Fruit fly (Drosophila melanogaster) whole organism, prepupa: ENCODE measurements around the gene CG12971.

ENCODE experiments used
- CG11294 ChIP-seq: fragments of 200-800 bp; sonication (Bioruptor generic); IDR thresholded peaks from 2 replicates; pipeline ENCODE4 v1.3.6; 2022; ENCODE audit warnings: missing biosample characterization, missing genetic modification characterization
- CG11762 ChIP-seq: fragments of 200-800 bp; sonication (Bioruptor generic); optimal IDR thresholded peaks from 3 replicates; lab custom pipeline; 2016; ENCODE audit warnings: missing biosample characterization, missing genetic modification characterization; ENCODE audit not compliant: insufficient read depth
- CG15336 ChIP-seq: fragments of 200-800 bp; sonication (Bioruptor generic); IDR thresholded peaks from 2 replicates; pipeline ENCODE4 v1.3.6; 2022; ENCODE audit warnings: missing biosample characterization, missing genetic modification characterization
- CG1621 ChIP-seq: fragments of 200-800 bp; sonication (Bioruptor generic); optimal IDR thresholded peaks from 3 replicates; lab custom pipeline; 2018; ENCODE audit warnings: missing biosample characterization, mild to moderate bottlenecking, missing genetic modification characterization
- CG3032 ChIP-seq: fragments of 200-800 bp; optimal IDR thresholded peaks from 2 replicates; lab custom pipeline; 2019; ENCODE audit warnings: missing biosample characterization, mild to moderate bottlenecking, missing genetic modification characterization, moderate library complexity
- CG6163 ChIP-seq: fragments of 200-800 bp; sonication (Bioruptor generic); IDR thresholded peaks from 3 replicates; pipeline ENCODE4 v1.3.6; 2022; ENCODE audit warnings: missing biosample characterization, missing genetic modification characterization
- CG6276 ChIP-seq: fragments of 200-800 bp; sonication (Bioruptor generic); optimal IDR thresholded peaks from 2 replicates; lab custom pipeline; 2017; ENCODE audit warnings: missing biosample characterization, mild to moderate bottlenecking, missing genetic modification characterization
- CG6792 ChIP-seq: fragments of 200-800 bp; sonication (Bioruptor generic); optimal IDR thresholded peaks from 3 replicates; lab custom pipeline; 2016; ENCODE audit warnings: missing biosample characterization, missing genetic modification characterization
- CG6808 ChIP-seq: fragments of 200-800 bp; sonication (Bioruptor generic); optimal IDR thresholded peaks from 3 replicates; lab custom pipeline; 2017; ENCODE audit warnings: missing biosample characterization, missing genetic modification characterization, mild to moderate bottlenecking, moderate library complexity, missing genetic modification reagents
- CG6854 ChIP-seq: fragments of 200-800 bp; sonication (Bioruptor generic); optimal IDR thresholded peaks from 2 replicates; lab custom pipeline; 2017; ENCODE audit warnings: missing biosample characterization, mild to moderate bottlenecking, missing genetic modification characterization
- CG8319 ChIP-seq: fragments of 200-800 bp; sonication (Bioruptor generic); optimal IDR thresholded peaks from 3 replicates; lab custom pipeline; 2016; ENCODE audit warnings: missing biosample characterization, missing genetic modification characterization
- CG9139 ChIP-seq: fragments of 200-800 bp; sonication (Bioruptor generic); optimal IDR thresholded peaks from 3 replicates; lab custom pipeline; 2017; ENCODE audit warnings: missing biosample characterization, mild to moderate bottlenecking, missing genetic modification characterization
- Eip75B ChIP-seq: fragments of 200-800 bp; sonication (Bioruptor generic); optimal IDR thresholded peaks from 3 replicates; lab custom pipeline; 2016; ENCODE audit warnings: missing biosample characterization, missing genetic modification characterization
- Eip93F ChIP-seq: fragments of 200-800 bp; sonication (Bioruptor generic); optimal IDR thresholded peaks from 2 replicates; lab custom pipeline; 2016; ENCODE audit warnings: missing biosample characterization, mild to moderate bottlenecking, missing genetic modification characterization
- Ets96B ChIP-seq: fragments of 200-800 bp; optimal IDR thresholded peaks from 2 replicates; lab custom pipeline; 2019; ENCODE audit warnings: missing biosample characterization, mild to moderate bottlenecking, missing genetic modification characterization, moderate library complexity
- Gug ChIP-seq: fragments of 200-800 bp; sonication (Bioruptor generic); IDR thresholded peaks from 2 replicates; pipeline ENCODE4 v1.3.6; 2022; ENCODE audit warnings: missing biosample characterization, missing genetic modification characterization
- Hr39 ChIP-seq: fragments of 200-800 bp; sonication (Bioruptor generic); optimal IDR thresholded peaks from 2 replicates; lab custom pipeline; 2016; ENCODE audit warnings: missing biosample characterization, missing genetic modification characterization
- Hr4 ChIP-seq: fragments of 200-800 bp; sonication (Bioruptor generic); optimal IDR thresholded peaks from 3 replicates; lab custom pipeline; 2016; ENCODE audit warnings: missing biosample characterization, missing genetic modification characterization
- Lpt ChIP-seq: fragments of 200-800 bp; sonication (Bioruptor generic); optimal IDR thresholded peaks from 3 replicates; lab custom pipeline; 2016; ENCODE audit warnings: missing biosample characterization, missing genetic modification characterization
- OdsH ChIP-seq: fragments of 200-800 bp; sonication (Bioruptor generic); optimal IDR thresholded peaks from 3 replicates; lab custom pipeline; 2016; ENCODE audit warnings: missing biosample characterization, missing genetic modification characterization
- Smox ChIP-seq: fragments of 200-800 bp; sonication (Bioruptor generic); optimal IDR thresholded peaks from 3 replicates; lab custom pipeline; 2016; ENCODE audit warnings: missing biosample characterization, missing genetic modification characterization
- Sox14 ChIP-seq: fragments of 200-800 bp; sonication (Bioruptor generic); optimal IDR thresholded peaks from 3 replicates; lab custom pipeline; 2016; ENCODE audit warnings: missing biosample characterization, missing genetic modification characterization
- dsx ChIP-seq: fragments of 200-800 bp; optimal IDR thresholded peaks from 3 replicates; lab custom pipeline; 2019; ENCODE audit warnings: missing biosample characterization, mild to moderate bottlenecking, missing genetic modification characterization, moderate library complexity; ENCODE audit not compliant: poor library complexity, severe bottlenecking
- eg ChIP-seq: fragments of 200-800 bp; sonication (Bioruptor generic); IDR thresholded peaks from 3 replicates; pipeline ENCODE4 v1.3.6; 2022; ENCODE audit warnings: missing biosample characterization, missing genetic modification characterization
- esn ChIP-seq: fragments of 200-800 bp; sonication (Bioruptor generic); optimal IDR thresholded peaks from 2 replicates; lab custom pipeline; 2016; ENCODE audit warnings: missing biosample characterization, mild to moderate bottlenecking, missing genetic modification characterization, moderate library complexity
- fkh ChIP-seq: fragments of 200-800 bp; sonication (Bioruptor generic); optimal IDR thresholded peaks from 3 replicates; lab custom pipeline; 2017; ENCODE audit warnings: missing biosample characterization, mild to moderate bottlenecking, missing genetic modification characterization, moderate library complexity
- lz ChIP-seq: fragments of 200-800 bp; sonication (Bioruptor generic); optimal IDR thresholded peaks from 3 replicates; lab custom pipeline; 2016; ENCODE audit warnings: missing biosample characterization, missing genetic modification characterization
- ss ChIP-seq, 2 experiments: fragments of 200-800 bp; sonication (Bioruptor generic); optimal IDR thresholded peaks; 2 replicates in 1 of 2; 3 replicates in 1 of 2; lab custom pipeline; 2017 to 2018; ENCODE audit warnings: mild to moderate bottlenecking in 2 of 2, missing biosample characterization in 2 of 2, missing genetic modification characterization in 2 of 2, moderate library complexity in 1 of 2
- svp ChIP-seq: fragments of 200-800 bp; sonication (Bioruptor generic); peaks from one replicate; lab custom pipeline; 2016; ENCODE audit warnings: missing biosample characterization, missing genetic modification characterization
- vri ChIP-seq: fragments of 200-800 bp; sonication (Bioruptor generic); optimal IDR thresholded peaks from 3 replicates; lab custom pipeline; 2016; ENCODE audit warnings: missing biosample characterization, mild to moderate bottlenecking, missing genetic modification characterization

Gene CG12971

DNA sequence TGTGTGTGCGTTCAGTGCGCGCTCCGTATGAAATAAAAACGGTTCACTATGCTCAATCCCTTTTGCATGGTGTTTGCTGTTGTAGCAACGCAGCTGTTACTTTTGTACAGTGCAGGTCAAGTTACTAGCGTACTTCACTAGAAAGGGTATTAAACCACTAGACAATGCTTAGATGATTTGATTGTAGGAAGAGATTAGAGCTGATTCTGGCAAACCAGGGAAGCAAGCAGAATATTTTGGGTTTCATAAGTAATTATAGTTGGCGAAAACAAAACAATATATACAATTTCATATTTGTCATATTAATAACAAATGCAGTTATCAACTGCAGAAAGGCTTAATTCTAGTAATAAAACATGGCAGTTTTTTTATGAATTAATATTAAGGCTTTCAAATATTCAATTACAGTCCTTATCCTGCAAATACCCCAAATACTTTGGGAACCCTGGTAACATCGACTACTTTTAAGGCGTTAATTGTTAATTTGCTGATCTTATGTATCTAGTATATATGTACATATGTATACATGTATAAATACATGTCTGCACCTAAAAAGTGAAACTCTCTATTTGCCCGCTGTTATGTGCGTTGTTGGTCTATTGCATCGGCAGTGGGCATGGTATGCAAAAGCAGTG lies 9.0 kb downstream of the CG12971 start (continued):
- TF ChIP-seq CG3032 (tag; lab: Kevin White, UChicago) (peak; percentile 51), CG6854 (GFP tag; lab: Kevin White, UChicago) (no peak), Gug (GFP tag; lab: Robert Waterston, UW) (peak; percentile 48), CG6808 (peak; percentile 37), CG6276 (GFP tag; lab: Kevin White, UChicago) (peak; percentile 49), Smox (GFP tag; lab: Kevin White, UChicago) (peak; percentile 56), CG8319 (peak; percentile 55), CG11762 (GFP tag; lab: Kevin White, UChicago) (peak; percentile 53), dsx (GFP tag; lab: Kevin White, UChicago) (no peak), eg (GFP tag; lab: Robert Waterston, UW) (no peak; the same call in 2 of the 3 replicates), OdsH (peak; percentile 76), svp (GFP tag; lab: Kevin White, UChicago) (peak; percentile 82), Hr4 (GFP tag; lab: Kevin White, UChicago) (peak; percentile 83), Eip75B (peak; percentile 58), CG15336 (0 out of 2 replicates have a peak, but pooled peaks have one; percentile 11), lz (GFP tag; lab: Kevin White, UChicago) (peak; percentile 50)

DNA sequence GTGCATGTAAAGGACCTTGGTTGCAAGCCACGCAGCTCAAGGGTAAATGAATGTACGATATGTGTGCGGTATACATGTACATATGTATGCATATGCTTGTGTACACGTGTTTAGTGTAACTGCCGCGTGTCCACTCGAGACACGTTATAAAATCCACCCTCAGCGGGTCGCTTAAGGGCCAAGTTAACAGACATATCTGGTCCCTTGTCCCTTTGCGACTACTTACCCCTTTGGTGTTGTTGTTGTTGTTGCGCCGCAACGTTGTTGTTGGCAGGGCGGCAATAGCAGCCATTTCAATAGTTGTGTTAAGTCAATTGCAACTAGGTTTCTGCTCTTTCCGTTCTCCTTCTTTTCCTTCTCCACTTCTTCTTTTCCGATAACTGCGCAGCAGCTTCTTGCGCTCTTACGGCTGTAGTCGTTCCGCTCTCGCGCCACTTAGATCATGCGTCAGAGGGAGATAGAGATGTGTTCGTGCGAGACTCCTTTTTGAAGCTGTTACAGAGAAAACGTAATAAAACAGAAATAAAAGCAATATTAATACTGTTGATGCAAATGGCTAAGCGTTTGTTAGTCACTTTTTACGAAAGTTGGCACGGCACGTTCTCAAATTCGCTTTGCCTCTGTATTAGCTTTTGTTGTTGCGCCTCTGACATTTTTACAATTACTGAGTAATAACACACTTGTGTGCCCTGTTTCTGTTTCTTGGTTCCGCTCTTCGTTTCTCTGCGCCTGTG lies 9.7 kb downstream of the CG12971 start:
- TF ChIP-seq CG9139, result no peak
- peak; percentile 2 for TF ChIP-seq Ets96B (tag; lab: Kevin White, UChicago)
- TF ChIP-seq CG1621 (tag; lab: Kevin White, UChicago), result peak; percentile 43
- peak in 1 of 2 experiments; percentile 43 for TF ChIP-seq ss (GFP tag; optimal IDR thresholded peaks at IDR 0.05; lab: Kevin White, UChicago)
- TF ChIP-seq Lpt (GFP tag; lab: Kevin White, UChicago), result no peak
- no peak for TF ChIP-seq CG6792 (GFP tag; lab: Kevin White, UChicago)
- TF ChIP-seq Hr39 (GFP tag; lab: Kevin White, UChicago), result no peak
- no peak for TF ChIP-seq CG11294 (GFP tag; lab: Robert Waterston, UW)

DNA sequence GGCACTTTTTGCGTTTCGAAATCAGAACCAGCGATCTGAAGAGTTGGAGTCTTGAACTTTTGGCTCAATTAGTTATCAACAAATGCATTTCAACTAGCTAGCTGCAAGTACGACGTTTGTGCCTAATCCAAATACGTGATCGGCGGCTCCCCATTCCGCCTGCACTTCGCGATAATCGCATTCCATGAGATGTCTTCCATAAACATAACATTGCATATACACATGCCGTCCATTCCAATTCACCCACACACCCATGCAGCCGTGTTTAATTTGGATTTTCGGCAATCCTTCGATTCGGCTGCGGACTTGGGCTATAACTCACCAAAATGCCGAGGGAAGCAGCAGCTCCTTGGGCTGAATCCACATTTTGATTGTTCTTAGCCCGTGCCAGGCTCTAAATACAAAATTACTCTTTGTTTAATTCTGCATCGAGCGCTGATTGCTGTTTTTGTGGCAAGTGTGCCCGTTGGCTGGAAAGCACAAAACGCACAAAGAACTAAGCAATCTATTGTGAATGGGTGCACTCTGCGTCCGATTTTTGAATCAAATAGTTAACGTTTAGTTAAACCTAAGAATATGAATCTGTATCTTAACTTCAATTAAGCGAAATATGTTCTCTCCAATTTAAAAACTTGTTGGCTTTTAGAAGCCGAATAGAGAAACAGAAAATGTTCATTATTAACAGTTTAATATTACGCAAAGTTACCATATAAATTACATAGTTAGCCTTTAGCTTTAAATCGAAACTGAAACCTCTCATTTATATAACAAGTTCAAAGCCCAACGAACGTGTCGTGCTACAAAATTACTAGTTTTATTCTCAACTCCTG lies 12.8 kb downstream of the CG12971 start, which contains the start of the genes Tbc1d8-9 and CG32436:
Gene Tbc1d8-9 (minus strand): TSS at position 463 of the 830 bp plus-strand sequence.
Gene CG32436 (plus strand): TSS at position 780 of the 830 bp plus-strand sequence.
- TF ChIP-seq dsx (GFP tag; lab: Kevin White, UChicago), result no peak
- no peak for TF ChIP-seq Hr4 (GFP tag; lab: Kevin White, UChicago)
- peak; percentile 92 for TF ChIP-seq Sox14
- TF ChIP-seq CG11294 (GFP tag; lab: Robert Waterston, UW), result no peak
- TF ChIP-seq CG15336, result peak; percentile 49
- TF ChIP-seq vri (GFP tag; lab: Kevin White, UChicago), result peak; percentile 17
- no peak for TF ChIP-seq Eip93F (GFP tag; lab: Kevin White, UChicago)
- TF ChIP-seq esn (GFP tag; lab: Kevin White, UChicago), result peak; percentile 15
- TF ChIP-seq CG6163 (GFP tag; lab: Robert Waterston, UW), result 0 out of 3 replicates have a peak, but pooled peaks have one; percentile 29
- TF ChIP-seq, all 60 proteins: peak for 5

dm6 chr3L:21342592-21342991 lies 13.7 kb downstream of the CG12971 start:
- no peak for TF ChIP-seq fkh (GFP tag; lab: Kevin White, UChicago)
- TF ChIP-seq vri (GFP tag; lab: Kevin White, UChicago), result peak; percentile 91
